Fruit fly (Drosophila melanogaster): ENCODE measurements around the gene gammaTub23C.

DNA sequence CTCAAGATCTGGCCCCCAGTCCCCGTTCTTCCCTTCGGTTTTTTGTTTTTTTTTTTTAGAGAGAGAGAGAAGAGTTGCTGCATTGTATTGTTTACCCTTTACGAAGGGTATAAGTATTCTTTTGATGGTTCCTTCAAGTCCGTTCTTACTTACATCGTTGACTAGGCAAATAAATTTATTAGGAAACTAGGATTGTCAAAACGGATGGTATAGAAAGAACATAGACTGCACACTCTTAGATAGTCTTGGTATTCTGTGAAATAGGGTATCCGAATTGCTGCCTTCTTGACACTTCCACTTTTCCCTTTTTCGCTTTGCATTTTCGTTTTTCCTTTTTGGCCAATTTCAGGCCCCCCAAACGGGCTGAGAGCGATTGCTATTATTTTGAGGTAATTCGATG lies 38.8 kb downstream of the gammaTub23C start:
- no peak for TF ChIP-seq CG8478 (optimal IDR thresholded peaks at IDR 0.05)
- TF ChIP-seq pan (optimal IDR thresholded peaks at IDR 0.05): no peak
- TF ChIP-seq EcR (GFP tag; optimal IDR thresholded peaks at IDR 0.05): no peak
